Worm (Caenorhabditis elegans) whole organism, L1 larva: ENCODE measurements around the gene ndub-8.

ENCODE experiments used
- ama-1 ChIP-seq: fragments of 150-350 bp; optimal IDR thresholded peaks from 2 replicates; lab custom pipeline; 2014
- mdl-1 ChIP-seq, 2 experiments: fragments of 150-350 bp; optimal IDR thresholded peaks; 2 replicates each; lab custom pipeline; 2014 to 2017; ENCODE audit warnings: missing biosample characterization in 2 of 2, missing genetic modification characterization in 2 of 2, inconsistent platforms in 1 of 2
- pqm-1 ChIP-seq: sonication (generic microtip); optimal IDR thresholded peaks from 3 replicates; lab custom pipeline; 2017; ENCODE audit warnings: missing biosample characterization, missing genetic modification characterization
- skn-1 ChIP-seq: fragments of 150-350 bp; optimal IDR thresholded peaks from 2 replicates; lab custom pipeline; 2014; ENCODE audit warnings: missing biosample characterization, missing genetic modification characterization
- sox-4 ChIP-seq: sonication (generic microtip); optimal IDR thresholded peaks from 2 replicates; lab custom pipeline; 2016; ENCODE audit warnings: missing genetic modification characterization, missing compliant biosample characterization
- ztf-4 ChIP-seq: fragments of 150-350 bp; optimal IDR thresholded peaks from 2 replicates; lab custom pipeline; 2014; ENCODE audit warnings: missing biosample characterization, missing genetic modification characterization

DNA sequence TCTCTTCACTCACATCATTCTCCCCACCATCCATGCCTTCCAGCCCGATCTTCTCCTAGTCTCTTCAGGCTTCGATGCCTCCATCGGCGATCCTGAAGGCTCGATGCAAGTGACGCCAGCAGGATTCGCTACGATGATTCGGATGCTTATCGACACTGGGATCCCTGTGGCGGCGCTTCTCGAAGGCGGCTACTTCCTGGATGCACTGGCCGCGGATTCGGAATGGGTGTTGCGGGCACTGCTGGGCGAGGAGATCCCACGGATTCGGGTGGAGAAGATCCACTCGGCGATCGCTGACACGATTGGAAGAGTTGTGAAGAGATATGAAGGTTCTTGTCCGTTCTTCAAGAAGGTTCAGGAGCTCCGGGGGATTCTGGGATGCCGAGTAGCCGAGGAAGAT lies 13.8 kb downstream of the ndub-8 start:
- TF ChIP-seq sox-4 (no peak), ztf-4 (no peak), mdl-1 (tag; optimal IDR thresholded peaks at IDR 0.05; lab: Kevin White, UChicago) (no peak), ama-1 (lab: Kevin White, UChicago) (no peak), pqm-1 (no peak), skn-1 (no peak)
